Worm (Caenorhabditis elegans) whole organism, L1 larva: Measurements from ENCODE around the gene C50E3.9.
A peak's percentile ranks its signal among the peaks of the same experiment; 100 is the strongest.

Experiments
- C16A3.4 ChIP-seq: fragments of 150-350 bp; optimal IDR thresholded peaks from 2 replicates; lab custom pipeline; 2014; ENCODE audit warnings: missing biosample characterization, missing genetic modification characterization
- C34B4.2 ChIP-seq: sonication (generic microtip); optimal IDR thresholded peaks from 2 replicates; lab custom pipeline; 2017; ENCODE audit warnings: mild to moderate bottlenecking, missing genetic modification characterization, missing compliant biosample characterization
- F16B12.6 ChIP-seq: fragments of 150-350 bp; optimal IDR thresholded peaks from 2 replicates; lab custom pipeline; 2014; ENCODE audit warnings: missing biosample characterization, missing genetic modification characterization
- alr-1 ChIP-seq: fragments of 200-800 bp; sonication (Bioruptor generic); optimal IDR thresholded peaks from 2 replicates; lab custom pipeline; 2018; ENCODE audit warnings: borderline replicate concordance, mild to moderate bottlenecking, missing genetic modification characterization, missing compliant biosample characterization
- blmp-1 ChIP-seq: fragments of 150-350 bp; optimal IDR thresholded peaks from 2 replicates; lab custom pipeline; 2014; ENCODE audit warnings: missing biosample characterization, missing genetic modification characterization
- ceh-63 ChIP-seq: fragments of 200-800 bp; sonication (Bioruptor generic); optimal IDR thresholded peaks from 2 replicates; lab custom pipeline; 2018; ENCODE audit warnings: mild to moderate bottlenecking, missing genetic modification characterization, missing compliant biosample characterization
- ceh-82 ChIP-seq, 3 experiments: fragments of 150-350 bp in 1 of 3; sonication (generic microtip) in 2 of 3; optimal IDR thresholded peaks; 2 replicates each; lab custom pipeline; 2014 to 2017; ENCODE audit warnings: missing biosample characterization in 3 of 3, missing genetic modification characterization in 3 of 3
- ceh-88 ChIP-seq: fragments of 200-800 bp; sonication (Bioruptor generic); IDR thresholded peaks from 2 replicates; pipeline ENCODE4 v1.3.6; 2022; ENCODE audit warnings: missing genetic modification characterization, missing compliant biosample characterization
- ces-1 ChIP-seq: fragments of 150-350 bp; optimal IDR thresholded peaks from 2 replicates; lab custom pipeline; 2014; ENCODE audit warnings: missing biosample characterization, missing genetic modification reagents, missing genetic modification characterization
- dpl-1 ChIP-seq, 3 experiments: fragments of 150-350 bp in 2 of 3; sonication (generic microtip) in 1 of 3; optimal IDR thresholded peaks; 2 replicates each; lab custom pipeline; 2014 to 2017; ENCODE audit warnings: missing biosample characterization in 3 of 3, missing genetic modification characterization in 3 of 3, missing genetic modification reagents in 3 of 3
- fkh-10 ChIP-seq: sonication (generic microtip); optimal IDR thresholded peaks from 2 replicates; lab custom pipeline; 2017; ENCODE audit warnings: missing biosample characterization, missing genetic modification reagents, missing genetic modification characterization
- fkh-8 ChIP-seq: sonication (generic microtip); optimal IDR thresholded peaks from 2 replicates; lab custom pipeline; 2016; ENCODE audit warnings: mild to moderate bottlenecking, missing genetic modification characterization, missing compliant biosample characterization
- fos-1 ChIP-seq: fragments of 150-350 bp; optimal IDR thresholded peaks from 2 replicates; lab custom pipeline; 2014; ENCODE audit warnings: missing biosample characterization, missing genetic modification characterization
- hlh-4 ChIP-seq: sonication (generic microtip); optimal IDR thresholded peaks from 2 replicates; lab custom pipeline; 2016; ENCODE audit warnings: mild to moderate bottlenecking, missing genetic modification characterization, missing compliant biosample characterization
- irx-1 ChIP-seq: sonication (generic microtip); optimal IDR thresholded peaks from 2 replicates; lab custom pipeline; 2016; ENCODE audit warnings: missing genetic modification characterization, missing compliant biosample characterization
- isw-1 ChIP-seq: fragments of 200-800 bp; sonication (Bioruptor generic); IDR thresholded peaks from 2 replicates; pipeline ENCODE4 v1.3.6; 2022; ENCODE audit warnings: missing genetic modification characterization, missing compliant biosample characterization
- lin-13 ChIP-seq: fragments of 150-350 bp; optimal IDR thresholded peaks from 2 replicates; lab custom pipeline; 2014; ENCODE audit warnings: missing biosample characterization, missing genetic modification reagents, missing genetic modification characterization
- lin-14 ChIP-seq: fragments of 200-800 bp; sonication (Bioruptor generic); optimal IDR thresholded peaks from 2 replicates; lab custom pipeline; 2018; ENCODE audit warnings: mild to moderate bottlenecking, missing genetic modification characterization, moderate library complexity, missing compliant biosample characterization
- lin-15B ChIP-seq: fragments of 150-350 bp; sonication (generic microtip); optimal IDR thresholded peaks from 3 replicates; lab custom pipeline; 2014; ENCODE audit warnings: missing biosample characterization, missing genetic modification characterization
- lin-35 ChIP-seq, 2 experiments: fragments of 150-350 bp; optimal IDR thresholded peaks; 2 replicates each; lab custom pipeline; 2014; ENCODE audit warnings: missing biosample characterization in 2 of 2, missing genetic modification characterization in 2 of 2, missing genetic modification reagents in 2 of 2
- lir-3 ChIP-seq: sonication (generic microtip); optimal IDR thresholded peaks from 2 replicates; lab custom pipeline; 2016; ENCODE audit warnings: mild to moderate bottlenecking, missing genetic modification characterization, moderate library complexity, missing compliant biosample characterization; ENCODE audit not compliant: poor library complexity
- mdl-1 ChIP-seq, 2 experiments: fragments of 150-350 bp; optimal IDR thresholded peaks; 2 replicates each; lab custom pipeline; 2014 to 2017; ENCODE audit warnings: missing biosample characterization in 2 of 2, missing genetic modification characterization in 2 of 2, inconsistent platforms in 1 of 2
- mef-2 ChIP-seq: fragments of 150-350 bp; optimal IDR thresholded peaks from 2 replicates; lab custom pipeline; 2014; ENCODE audit warnings: missing biosample characterization, missing genetic modification characterization
- nhr-19 ChIP-seq: fragments of 200-800 bp; sonication (Bioruptor generic); conservative IDR thresholded peaks from 2 replicates; pipeline ENCODE4 v1.3.6; 2022; ENCODE audit warnings: missing genetic modification characterization, missing compliant biosample characterization
- nhr-20 ChIP-seq: sonication (generic microtip); optimal IDR thresholded peaks from 2 replicates; lab custom pipeline; 2016; ENCODE audit warnings: mild to moderate bottlenecking, missing genetic modification characterization, missing compliant biosample characterization
- nhr-237 ChIP-seq: fragments of 150-350 bp; optimal IDR thresholded peaks from 2 replicates; lab custom pipeline; 2014; ENCODE audit warnings: missing biosample characterization, missing genetic modification characterization
- nhr-47 ChIP-seq: sonication (generic microtip); optimal IDR thresholded peaks from 2 replicates; lab custom pipeline; 2016; ENCODE audit warnings: mild to moderate bottlenecking, missing genetic modification characterization, moderate library complexity, missing compliant biosample characterization
- nhr-76 ChIP-seq: sonication (generic microtip); optimal IDR thresholded peaks from 2 replicates; lab custom pipeline; 2017; ENCODE audit warnings: missing biosample characterization, missing genetic modification characterization
- nhr-85 ChIP-seq: sonication (generic microtip); peaks from one replicate; lab custom pipeline; 2016; ENCODE audit warnings: missing genetic modification characterization, inconsistent platforms, missing compliant biosample characterization
- nhr-90 ChIP-seq: sonication (generic microtip); optimal IDR thresholded peaks from 2 replicates; lab custom pipeline; 2016; ENCODE audit warnings: mild to moderate bottlenecking, missing genetic modification characterization, missing compliant biosample characterization; ENCODE audit not compliant: poor library complexity
- pag-3 ChIP-seq: sonication (generic microtip); optimal IDR thresholded peaks from 2 replicates; lab custom pipeline; 2017; ENCODE audit warnings: missing genetic modification characterization, mild to moderate bottlenecking, missing compliant biosample characterization, antibody characterized with exemption, borderline replicate concordance; ENCODE audit not compliant: insufficient read depth
- pax-3 ChIP-seq: fragments of 200-800 bp; sonication (Bioruptor generic); optimal IDR thresholded peaks from 2 replicates; lab custom pipeline; 2018; ENCODE audit warnings: mild to moderate bottlenecking, missing genetic modification characterization, moderate library complexity, missing compliant biosample characterization
- rnt-1 ChIP-seq: sonication (generic microtip); optimal IDR thresholded peaks from 2 replicates; lab custom pipeline; 2016; ENCODE audit warnings: mild to moderate bottlenecking, missing genetic modification characterization, moderate library complexity, missing compliant biosample characterization
- skn-1 ChIP-seq: fragments of 150-350 bp; optimal IDR thresholded peaks from 2 replicates; lab custom pipeline; 2014; ENCODE audit warnings: missing biosample characterization, missing genetic modification characterization
- snpc-4 ChIP-seq: fragments of 150-350 bp; optimal IDR thresholded peaks from 2 replicates; lab custom pipeline; 2014; ENCODE audit warnings: missing biosample characterization, missing genetic modification characterization
- snu-23 ChIP-seq: sonication (generic microtip); optimal IDR thresholded peaks from 2 replicates; lab custom pipeline; 2016; ENCODE audit warnings: missing genetic modification characterization, missing compliant biosample characterization
- sup-37 ChIP-seq: fragments of 200-800 bp; sonication (Bioruptor generic); optimal IDR thresholded peaks from 2 replicates; lab custom pipeline; 2018; ENCODE audit warnings: mild to moderate bottlenecking, missing genetic modification characterization, missing compliant biosample characterization
- tlp-1 ChIP-seq: fragments of 150-350 bp; optimal IDR thresholded peaks from 2 replicates; lab custom pipeline; 2014; ENCODE audit warnings: missing biosample characterization, missing genetic modification characterization
- unc-30 ChIP-seq: sonication (generic microtip); optimal IDR thresholded peaks from 2 replicates; lab custom pipeline; 2017; ENCODE audit warnings: missing biosample characterization, missing genetic modification characterization
- vab-15 ChIP-seq: sonication (generic microtip); optimal IDR thresholded peaks from 2 replicates; lab custom pipeline; 2017; ENCODE audit warnings: missing genotype, mild to moderate bottlenecking, missing genetic modification characterization, missing compliant biosample characterization
- zag-1 ChIP-seq: fragments of 150-350 bp; optimal IDR thresholded peaks from 2 replicates; lab custom pipeline; 2014; ENCODE audit warnings: missing biosample characterization, missing genetic modification characterization

The C50E3.9 gene

DNA sequence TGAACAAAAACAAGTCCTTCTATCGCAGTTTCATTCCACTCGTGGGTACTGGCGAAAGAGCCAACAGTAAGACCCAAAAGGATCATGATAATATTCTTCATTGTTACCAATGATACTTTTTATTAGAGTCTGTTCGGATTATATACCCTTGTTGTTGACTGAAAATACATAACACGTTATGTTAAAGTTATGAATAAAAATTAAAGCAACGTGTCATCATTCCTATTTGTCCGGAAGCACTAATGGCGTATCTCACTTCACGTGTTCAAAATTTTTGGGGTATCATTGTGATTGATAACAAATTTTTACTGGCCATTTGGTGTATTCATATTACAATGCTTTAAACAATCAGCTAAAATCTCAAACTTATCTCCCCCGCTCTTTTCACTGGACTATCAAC, 1.4 kb upstream of the C50E3.9 start, which contains the start of gene scl-26:
Gene scl-26 (minus strand): TSS at position 101 of the 400 bp plus-strand sequence.
- TF ChIP-seq skn-1 (no peak), fkh-8 (tag; lab: Kevin White, UChicago) (no peak)

DNA sequence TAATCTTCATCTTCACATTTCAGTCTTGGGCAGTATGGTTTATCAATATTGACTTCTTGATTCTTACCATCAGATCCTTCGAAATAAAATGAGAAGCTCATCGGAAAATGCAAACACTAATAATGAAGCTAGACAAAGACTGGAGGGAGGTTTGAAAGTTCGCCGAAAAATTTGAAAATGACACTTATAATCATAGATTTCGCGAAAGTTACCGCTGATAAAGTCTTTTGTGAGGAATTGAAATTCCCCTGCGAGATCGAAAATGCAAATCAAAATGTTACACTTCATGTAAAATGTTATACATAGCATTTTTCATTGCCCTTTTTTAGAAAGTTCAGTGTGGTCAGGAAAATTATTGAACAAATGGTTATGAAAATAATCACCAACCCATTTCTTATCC, 1.8 kb downstream of the C50E3.9 start, which contains the start of gene C50E3.7:
Gene C50E3.7 (minus strand): TSS at position 101 of the 400 bp plus-strand sequence.
- no peak for TF ChIP-seq alr-1 (tag; lab: Kevin White, UChicago)
- TF ChIP-seq mef-2 (tag; lab: Kevin White, UChicago): no peak
- no peak for TF ChIP-seq vab-15 (tag; lab: Kevin White, UChicago)
- TF ChIP-seq lin-35 (GFP tag; optimal IDR thresholded peaks at IDR 0.05; lab: Kevin White, UChicago): no peak
- no peak for TF ChIP-seq pax-3 (tag; lab: Kevin White, UChicago)
- TF ChIP-seq nhr-85 (tag; lab: Kevin White, UChicago): no peak
- no peak for TF ChIP-seq ceh-63 (GFP tag; lab: Kevin White, UChicago)

DNA sequence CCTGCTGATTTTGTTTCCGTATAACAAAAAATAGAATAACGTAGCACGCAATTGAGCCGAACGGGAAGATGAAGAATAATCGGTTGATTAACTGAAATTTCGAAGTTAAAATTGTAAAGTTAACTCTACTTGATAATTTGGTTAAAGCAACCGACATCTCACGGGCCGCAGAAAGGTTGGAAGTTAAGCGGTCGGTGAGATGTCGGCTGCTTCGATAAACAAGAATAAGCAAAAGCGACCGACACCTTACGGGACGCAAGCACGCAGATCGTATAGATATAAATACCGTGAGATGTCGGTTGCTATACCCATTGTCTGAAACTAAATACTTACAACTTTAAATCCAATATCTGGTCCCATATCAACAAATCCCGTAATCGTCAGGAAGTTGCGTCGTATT, 4.9 kb downstream of the C50E3.9 start:
- TF ChIP-seq fkh-10 (GFP tag; lab: Kevin White, UChicago) (no peak), lir-3 (tag; lab: Kevin White, UChicago) (no peak), blmp-1 (tag; lab: Kevin White, UChicago) (no peak), dpl-1 (GFP tag; optimal IDR thresholded peaks at IDR 0.05; lab: Kevin White, UChicago) (no peak), tlp-1 (tag; lab: Kevin White, UChicago) (no peak), lin-14 (no peak), nhr-76 (tag; lab: Kevin White, UChicago) (no peak), C16A3.4 (tag; lab: Kevin White, UChicago) (no peak), unc-30 (tag; lab: Kevin White, UChicago) (no peak), nhr-85 (tag; lab: Kevin White, UChicago) (no peak), ceh-88 (GFP tag; lab: Robert Waterston, UW) (no peak), lin-15B (no peak), nhr-20 (tag; lab: Kevin White, UChicago) (no peak), skn-1 (no peak), hlh-4 (tag; lab: Kevin White, UChicago) (no peak), ceh-82 (tag; optimal IDR thresholded peaks at IDR 0.05; lab: Kevin White, UChicago) (no peak), nhr-237 (no peak), pag-3 (tag; lab: Kevin White, UChicago) (no peak), ces-1 (no peak)
- TF ChIP-seq, all 84 proteins: peak for 0

DNA sequence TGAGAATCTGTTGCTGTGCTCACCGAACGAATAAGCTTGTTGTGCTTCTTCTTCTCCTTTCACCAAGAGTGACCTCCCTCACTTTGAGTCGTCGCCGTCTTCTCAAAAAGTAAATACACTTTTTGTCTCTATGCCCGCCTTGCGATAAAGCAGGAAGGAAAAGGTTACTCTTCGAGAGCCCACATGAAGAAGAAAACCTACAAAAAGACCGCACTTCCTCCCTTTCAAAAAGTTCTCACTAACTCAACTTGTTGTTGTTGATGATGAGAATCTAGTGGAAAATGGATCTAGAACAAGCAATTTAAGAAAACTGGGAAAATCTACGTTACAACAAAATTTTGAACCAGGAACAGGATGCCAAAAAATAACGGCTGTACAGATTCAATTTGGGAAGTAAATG, 9.6 kb downstream of the C50E3.9 start, which contains the start of gene C50E3.6:
Gene C50E3.6 (minus strand): TSS at position 101 of the 400 bp plus-strand sequence.
- TF ChIP-seq lin-14 (peak; percentile 7), sup-37 (GFP tag; lab: Kevin White, UChicago) (no peak), fkh-10 (GFP tag; lab: Kevin White, UChicago) (peak; percentile 49)

DNA sequence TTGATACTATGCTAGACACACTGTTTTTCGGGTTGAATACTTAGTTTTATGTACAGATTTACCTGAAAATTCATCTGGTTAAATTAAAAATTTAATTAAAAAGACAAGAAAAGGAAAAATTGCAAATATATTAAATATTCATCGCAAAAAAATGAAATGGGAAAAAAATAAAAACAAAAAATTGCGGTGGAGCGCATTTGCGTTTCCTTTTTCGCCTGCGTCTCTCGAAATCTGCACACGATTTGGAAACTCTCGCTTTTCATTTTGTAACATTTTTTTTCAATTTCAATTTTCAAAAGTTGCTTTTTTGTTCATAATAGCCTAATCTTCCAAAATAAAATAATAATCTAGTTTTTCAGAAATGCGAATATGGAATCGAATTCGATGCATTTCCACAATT, 12.4 kb downstream of the C50E3.9 start, which contains the start of the genes F19F10.11 and C50E3.5:
Gene F19F10.11 (minus strand): TSS at position 68 of the 400 bp plus-strand sequence.
Gene C50E3.5 (plus strand): TSS at position 360 of the 400 bp plus-strand sequence.
- TF ChIP-seq nhr-90 (peak; percentile 66), pag-3 (tag; lab: Kevin White, UChicago) (peak; percentile 22), lin-15B (peak; percentile 38), nhr-20 (tag; lab: Kevin White, UChicago) (peak; percentile 69), fos-1 (tag; lab: Kevin White, UChicago) (peak; percentile 46), snu-23 (GFP tag; lab: Kevin White, UChicago) (peak; percentile 78), nhr-85 (tag; lab: Kevin White, UChicago) (peak; percentile 74), dpl-1 (GFP tag; optimal IDR thresholded peaks at IDR 0.05; lab: Kevin White, UChicago) (peak; percentile 48 to 72 (median 66)), skn-1 (peak; percentile 48), lin-14 (peak; percentile 79), ceh-82 (tag; optimal IDR thresholded peaks at IDR 0.05; lab: Kevin White, UChicago) (peak; percentile 21 to 60 (median 44)), fkh-10 (GFP tag; lab: Kevin White, UChicago) (no peak), rnt-1 (tag; lab: Kevin White, UChicago) (peak; percentile 57), blmp-1 (tag; lab: Kevin White, UChicago) (peak; percentile 56), fkh-8 (tag; lab: Kevin White, UChicago) (no peak), zag-1 (tag; lab: Kevin White, UChicago) (no peak), mdl-1 (tag; optimal IDR thresholded peaks at IDR 0.05; lab: Kevin White, UChicago) (peak in 1 of 2 experiments; percentile 32), snpc-4 (peak; percentile 68), irx-1 (tag; lab: Kevin White, UChicago) (peak; percentile 42), C34B4.2 (tag; lab: Kevin White, UChicago) (no peak), nhr-19 (GFP tag; lab: Robert Waterston, UW) (peak; percentile 66), lin-35 (GFP tag; optimal IDR thresholded peaks at IDR 0.05; lab: Kevin White, UChicago) (peak; percentile 27 to 64), F16B12.6 (no peak), isw-1 (GFP tag; lab: Robert Waterston, UW) (peak; percentile 26), lin-13 (peak; percentile 53), nhr-76 (tag; lab: Kevin White, UChicago) (no peak), nhr-47 (tag; lab: Kevin White, UChicago) (peak; percentile 73)
